Fruit fly (Drosophila melanogaster) whole organism, embryonic: ENCODE data around the gene orion.

Source experiments
- Abd-B ChIP-seq: fragments of 200-800 bp; sonication (Bioruptor generic); optimal IDR thresholded peaks from 2 replicates; lab custom pipeline; 2018; ENCODE audit warnings: missing biosample characterization, mild to moderate bottlenecking, missing genetic modification characterization, moderate library complexity
- Bgb ChIP-seq: fragments of 200-800 bp; sonication (Bioruptor generic); IDR thresholded peaks from 2 replicates; pipeline ENCODE4 v1.3.6; 2022; ENCODE audit warnings: missing biosample characterization, missing genetic modification characterization; ENCODE audit not compliant: partially characterized antibody
- CG10366 ChIP-seq: fragments of 200-800 bp; sonication (Bioruptor generic); IDR thresholded peaks from 2 replicates; pipeline ENCODE4 v1.3.6; 2022; ENCODE audit warnings: missing biosample characterization, missing genetic modification characterization
- CG11695 ChIP-seq: fragments of 200-800 bp; sonication (Bioruptor generic); IDR thresholded peaks from 3 replicates; pipeline ENCODE4 v1.3.6; 2022; ENCODE audit warnings: missing biosample characterization, missing genetic modification characterization
- CG12659 ChIP-seq: fragments of 200-800 bp; sonication (Bioruptor generic); optimal IDR thresholded peaks from 3 replicates; lab custom pipeline; 2017; ENCODE audit warnings: mild to moderate bottlenecking, missing biosample characterization, missing genetic modification reagents, missing genetic modification characterization
- CG15269 ChIP-seq: fragments of 200-800 bp; sonication (Bioruptor generic); optimal IDR thresholded peaks from 2 replicates; lab custom pipeline; 2018; ENCODE audit warnings: missing biosample characterization, mild to moderate bottlenecking, missing genetic modification characterization, moderate library complexity
- CG1602 ChIP-seq: fragments of 200-800 bp; sonication (Bioruptor generic); optimal IDR thresholded peaks from 3 replicates; lab custom pipeline; 2016; ENCODE audit warnings: missing biosample characterization, missing genetic modification characterization
- CG1603 ChIP-seq: fragments of 200-800 bp; sonication (Bioruptor generic); optimal IDR thresholded peaks from 2 replicates; lab custom pipeline; 2019; ENCODE audit warnings: missing biosample characterization, mild to moderate bottlenecking, missing genetic modification characterization, moderate library complexity
- CG17186 ChIP-seq: fragments of 200-800 bp; sonication (Bioruptor generic); optimal IDR thresholded peaks from 3 replicates; lab custom pipeline; 2017; ENCODE audit warnings: missing biosample characterization, missing genetic modification reagents, missing genetic modification characterization
- CG34376 ChIP-seq: fragments of 200-800 bp; sonication (Bioruptor generic); optimal IDR thresholded peaks from 2 replicates; lab custom pipeline; 2018; ENCODE audit warnings: missing biosample characterization, mild to moderate bottlenecking, missing genetic modification characterization
- CG34422 ChIP-seq: fragments of 200-800 bp; sonication (Bioruptor generic); IDR thresholded peaks from 3 replicates; pipeline ENCODE4 v1.3.6; 2022; ENCODE audit warnings: missing biosample characterization, missing genetic modification characterization
- CG3847 ChIP-seq: fragments of 200-800 bp; sonication (Bioruptor generic); IDR thresholded peaks from 2 replicates; pipeline ENCODE4 v1.3.6; 2022; ENCODE audit warnings: missing biosample characterization, missing genetic modification characterization
- CG42726 ChIP-seq: fragments of 200-800 bp; sonication (Bioruptor generic); IDR thresholded peaks from 2 replicates; pipeline ENCODE4 v1.3.6; 2022; ENCODE audit warnings: missing biosample characterization, missing genetic modification characterization; ENCODE audit not compliant: partially characterized antibody
- CG6683 ChIP-seq: fragments of 200-800 bp; sonication (Bioruptor generic); optimal IDR thresholded peaks from 2 replicates; lab custom pipeline; 2017; ENCODE audit warnings: missing biosample characterization, mild to moderate bottlenecking, missing genetic modification characterization, missing genetic modification reagents
- CG7963 ChIP-seq: fragments of 200-800 bp; sonication (Bioruptor generic); IDR thresholded peaks from 3 replicates; pipeline ENCODE4 v1.3.6; 2022; ENCODE audit warnings: missing biosample characterization, missing genetic modification characterization; ENCODE audit not compliant: partially characterized antibody
- CG9797 ChIP-seq: fragments of 200-800 bp; sonication (Bioruptor generic); optimal IDR thresholded peaks from 3 replicates; lab custom pipeline; 2018; ENCODE audit warnings: missing biosample characterization, mild to moderate bottlenecking, missing genetic modification characterization
- CG9876 ChIP-seq: fragments of 200-800 bp; sonication (Bioruptor generic); optimal IDR thresholded peaks from 2 replicates; lab custom pipeline; 2016; ENCODE audit warnings: missing biosample characterization, missing genetic modification characterization
- D ChIP-seq, 2 experiments: fragments of 200-800 bp in 1 of 2; fragments of >200 bp in 1 of 2; sonication (Bioruptor generic) in 1 of 2; optimal IDR thresholded peaks; 2 replicates in 1 of 2; 3 replicates in 1 of 2; lab custom pipeline; 2017; ENCODE audit warnings: mild to moderate bottlenecking in 1 of 2, missing biosample characterization in 1 of 2, missing genetic modification characterization in 1 of 2, missing genetic modification reagents in 1 of 2
- Dbx ChIP-seq: fragments of 200-800 bp; sonication (Bioruptor generic); IDR thresholded peaks from 3 replicates; pipeline ENCODE4 v1.3.6; 2022; ENCODE audit warnings: missing biosample characterization, missing genetic modification characterization
- Dll ChIP-seq: fragments of 200-800 bp; sonication (Bioruptor generic); IDR thresholded peaks from 4 replicates; pipeline ENCODE4 v1.3.6; 2022; ENCODE audit warnings: missing biosample characterization, missing genetic modification characterization; ENCODE audit not compliant: partially characterized antibody
- Doc2 ChIP-seq: fragments of 200-800 bp; sonication (Bioruptor generic); IDR thresholded peaks from 2 replicates; pipeline ENCODE4 v1.3.6; 2022; ENCODE audit warnings: missing biosample characterization, missing genetic modification characterization
- E2f2 ChIP-seq: fragments of 200-800 bp; sonication (Bioruptor generic); IDR thresholded peaks from 2 replicates; pipeline ENCODE4 v1.3.6; 2022; ENCODE audit warnings: missing biosample characterization, missing genetic modification characterization
- HLH4C ChIP-seq: fragments of 200-800 bp; sonication (Bioruptor generic); IDR thresholded peaks from 3 replicates; pipeline ENCODE4 v1.3.6; 2022; ENCODE audit warnings: missing biosample characterization, missing genetic modification characterization; ENCODE audit not compliant: partially characterized antibody
- Hr39 ChIP-seq: fragments of >200 bp; optimal IDR thresholded peaks from 2 replicates; lab custom pipeline; 2017
- Hsf ChIP-seq: fragments of 200-800 bp; sonication (Bioruptor generic); optimal IDR thresholded peaks from 3 replicates; lab custom pipeline; 2016; ENCODE audit warnings: missing biosample characterization, missing genetic modification characterization
- Lpt ChIP-seq: fragments of >200 bp; optimal IDR thresholded peaks from 2 replicates; lab custom pipeline; 2018; ENCODE audit warnings: missing biosample characterization, missing genetic modification characterization
- MTF-1 ChIP-seq: fragments of 200-800 bp; sonication (Bioruptor generic); optimal IDR thresholded peaks from 2 replicates; lab custom pipeline; 2018; ENCODE audit warnings: missing biosample characterization, mild to moderate bottlenecking, missing genetic modification characterization, borderline replicate concordance
- NC2β ChIP-seq: fragments of 200-800 bp; sonication (Bioruptor generic); optimal IDR thresholded peaks from 2 replicates; lab custom pipeline; 2016; ENCODE audit warnings: missing biosample characterization, missing genetic modification characterization
- NFAT ChIP-seq: fragments of 200-800 bp; sonication (Bioruptor generic); IDR thresholded peaks from 2 replicates; pipeline ENCODE4 v1.3.6; 2022; ENCODE audit warnings: missing biosample characterization, missing genetic modification characterization
- Sox102F ChIP-seq: fragments of 200-800 bp; sonication (Bioruptor generic); optimal IDR thresholded peaks from 2 replicates; lab custom pipeline; 2018; ENCODE audit warnings: missing biosample characterization, mild to moderate bottlenecking, missing genetic modification characterization, moderate library complexity
- al ChIP-seq: fragments of 200-800 bp; sonication (Bioruptor generic); IDR thresholded peaks from 2 replicates; pipeline ENCODE4 v1.3.6; 2022; ENCODE audit warnings: missing biosample characterization, missing genetic modification characterization
- bbx ChIP-seq: fragments of 200-800 bp; sonication (Bioruptor generic); IDR thresholded peaks from 2 replicates; pipeline ENCODE4 v1.3.6; 2022; ENCODE audit warnings: missing biosample characterization, missing genetic modification characterization; ENCODE audit not compliant: partially characterized antibody
- gfzf ChIP-seq: fragments of 200-800 bp; sonication (Bioruptor generic); optimal IDR thresholded peaks from 2 replicates; lab custom pipeline; 2016; ENCODE audit warnings: missing biosample characterization, mild to moderate bottlenecking, missing genetic modification characterization, moderate library complexity
- gt ChIP-seq: fragments of 200-800 bp; sonication (Bioruptor generic); IDR thresholded peaks from 2 replicates; pipeline ENCODE4 v1.3.6; 2022; ENCODE audit warnings: missing biosample characterization, missing genetic modification characterization
- inv ChIP-seq: fragments of 200-800 bp; sonication (Bioruptor generic); IDR thresholded peaks from 2 replicates; pipeline ENCODE4 v1.3.6; 2022; ENCODE audit warnings: missing biosample characterization, missing genetic modification characterization; ENCODE audit not compliant: partially characterized antibody
- knrl ChIP-seq: fragments of 200-800 bp; sonication (Bioruptor generic); IDR thresholded peaks from 3 replicates; pipeline ENCODE4 v1.3.6; 2022; ENCODE audit warnings: missing biosample characterization, missing genetic modification characterization; ENCODE audit not compliant: partially characterized antibody
- mam ChIP-seq: fragments of 200-800 bp; sonication (Bioruptor generic); optimal IDR thresholded peaks from 3 replicates; lab custom pipeline; 2016; ENCODE audit warnings: missing biosample characterization, missing genetic modification characterization
- mld ChIP-seq: fragments of 200-800 bp; sonication (Bioruptor generic); IDR thresholded peaks from 3 replicates; pipeline ENCODE4 v1.3.6; 2022; ENCODE audit warnings: missing biosample characterization, missing genetic modification characterization; ENCODE audit not compliant: partially characterized antibody
- nerfin-1 ChIP-seq: fragments of 200-800 bp; sonication (Bioruptor generic); optimal IDR thresholded peaks from 3 replicates; lab custom pipeline; 2019; ENCODE audit warnings: missing biosample characterization, mild to moderate bottlenecking, missing genetic modification characterization, moderate library complexity
- nmo ChIP-seq: fragments of 200-800 bp; sonication (Bioruptor generic); optimal IDR thresholded peaks from 2 replicates; lab custom pipeline; 2018; ENCODE audit warnings: missing biosample characterization, mild to moderate bottlenecking, missing genetic modification characterization, moderate library complexity
- p53 ChIP-seq: fragments of 200-800 bp; sonication (Bioruptor generic); optimal IDR thresholded peaks from 2 replicates; lab custom pipeline; 2016; ENCODE audit warnings: missing biosample characterization, missing genetic modification characterization
- row ChIP-seq: fragments of 200-800 bp; sonication (Bioruptor generic); IDR thresholded peaks from 3 replicates; pipeline ENCODE4 v1.3.6; 2022; ENCODE audit warnings: missing biosample characterization, missing genetic modification characterization
- sim ChIP-seq: fragments of 200-800 bp; sonication (Bioruptor generic); IDR thresholded peaks from 2 replicates; pipeline ENCODE4 v1.3.6; 2022; ENCODE audit warnings: missing biosample characterization, missing genetic modification characterization
- sob ChIP-seq: fragments of 200-800 bp; sonication (Bioruptor generic); IDR thresholded peaks from 2 replicates; pipeline ENCODE4 v1.3.6; 2022; ENCODE audit warnings: missing biosample characterization, missing genetic modification characterization
- stwl ChIP-seq: fragments of 200-800 bp; sonication (Bioruptor generic); optimal IDR thresholded peaks from 3 replicates; lab custom pipeline; 2018; ENCODE audit warnings: missing biosample characterization, mild to moderate bottlenecking, missing genetic modification characterization, moderate library complexity
- trem ChIP-seq: fragments of 200-800 bp; optimal IDR thresholded peaks from 3 replicates; lab custom pipeline; 2019; ENCODE audit warnings: missing biosample characterization, mild to moderate bottlenecking, missing genetic modification characterization, moderate library complexity
- wdn ChIP-seq: fragments of 200-800 bp; sonication (Bioruptor generic); IDR thresholded peaks from 2 replicates; pipeline ENCODE4 v1.3.6; 2022; ENCODE audit warnings: missing biosample characterization, missing genetic modification characterization

Gene orion

dm6 chrX:7935798-7936572 is 10.7 kb downstream of the orion start, which contains the start of gene Ubr3 (continued):
- no peak for TF ChIP-seq Sox102F
- 0 out of 2 replicates have a peak, but pooled peaks have one; percentile 21 for TF ChIP-seq NFAT (GFP tag; lab: Robert Waterston, UW)
- peak; percentile 29 for TF ChIP-seq CG6683 (GFP tag; lab: Kevin White, UChicago)
- TF ChIP-seq p53 (GFP tag; lab: Kevin White, UChicago): peak; percentile 27
- peak; percentile 31; the same call in 1 of the 3 replicates for TF ChIP-seq CG34422
- TF ChIP-seq CG1603: peak; percentile 71
- peak; percentile 68 for TF ChIP-seq stwl (tag; lab: Kevin White, UChicago)
- peak; percentile 41 for TF ChIP-seq CG17186
- peak; percentile 72; the same call in 3 of the 4 replicates for TF ChIP-seq Dll (GFP tag; lab: Robert Waterston, UW)
- peak; percentile 74 for TF ChIP-seq inv (GFP tag; lab: Robert Waterston, UW)
- peak; percentile 4 for TF ChIP-seq mam (GFP tag; lab: Kevin White, UChicago)
- TF ChIP-seq E2f2 (GFP tag; lab: Robert Waterston, UW): peak; percentile 17; the same call in 1 of the 2 replicates
- no peak for TF ChIP-seq sob
- peak; percentile 2 for TF ChIP-seq CG15269 (tag; lab: Kevin White, UChicago)
- peak; percentile 25 for TF ChIP-seq Abd-B (GFP tag; lab: Kevin White, UChicago)
- no peak for TF ChIP-seq CG1602 (GFP tag; lab: Kevin White, UChicago)
- TF ChIP-seq CG34376 (GFP tag; lab: Kevin White, UChicago): peak; percentile 55
- peak; percentile 32 for TF ChIP-seq CG3847 (GFP tag; lab: Robert Waterston, UW)
- TF ChIP-seq CG9876 (GFP tag; lab: Kevin White, UChicago): peak; percentile 21
- TF ChIP-seq nerfin-1 (tag; lab: Kevin White, UChicago): peak; percentile 22
- TF ChIP-seq Hsf (GFP tag; lab: Kevin White, UChicago): no peak
- TF ChIP-seq gt: no peak
- TF ChIP-seq mld: peak; percentile 63; the same call in 2 of the 3 replicates
- peak; percentile 86 for TF ChIP-seq Bgb (GFP tag; lab: Robert Waterston, UW)
- peak; percentile 91 for TF ChIP-seq D (optimal IDR thresholded peaks at IDR 0.05; lab: Kevin White, UChicago)
- no peak for TF ChIP-seq D (GFP tag; optimal IDR thresholded peaks at IDR 0.05; lab: Kevin White, UChicago)
- no peak for TF ChIP-seq Hr39 (lab: Kevin White, UChicago)
- peak; percentile 81 for TF ChIP-seq HLH4C (GFP tag; lab: Robert Waterston, UW)
- no peak for TF ChIP-seq CG10366 (GFP tag; lab: Robert Waterston, UW)
- no peak for TF ChIP-seq Lpt
- peak; percentile 34 for TF ChIP-seq nmo (GFP tag; lab: Kevin White, UChicago)
- TF ChIP-seq CG7963 (GFP tag; lab: Robert Waterston, UW): peak; percentile 74
- no peak for TF ChIP-seq Doc2
- peak; percentile 82 for TF ChIP-seq CG9797
- peak; percentile 82 for TF ChIP-seq CG42726 (GFP tag; lab: Robert Waterston, UW)
- TF ChIP-seq CG12659: peak; percentile 69
- no peak for TF ChIP-seq wdn
- peak; percentile 79 for TF ChIP-seq knrl
- TF ChIP-seq sim (GFP tag; lab: Robert Waterston, UW): no peak
- peak; percentile 69 for TF ChIP-seq gfzf (GFP tag; lab: Kevin White, UChicago)
- TF ChIP-seq CG11695 (GFP tag; lab: Robert Waterston, UW): no peak
- 0 out of 2 replicates have a peak, but pooled peaks have one; percentile 8 for TF ChIP-seq al
- TF ChIP-seq row (GFP tag; lab: Robert Waterston, UW): peak; percentile 26; the same call in 1 of the 3 replicates
- TF ChIP-seq NC2β (GFP tag; lab: Kevin White, UChicago): peak; percentile 35
- TF ChIP-seq Dbx (GFP tag; lab: Robert Waterston, UW): 0 out of 3 replicates have a peak, but pooled peaks have one; percentile 29
- peak; percentile 64 for TF ChIP-seq bbx
- TF ChIP-seq MTF-1 (GFP tag; lab: Kevin White, UChicago): no peak
- TF ChIP-seq trem (tag; lab: Kevin White, UChicago): peak; percentile 56
